Fruit fly (Drosophila melanogaster) whole organism, embryonic: Measurements from ENCODE around the gene CG13123.
A peak's percentile ranks its signal among the peaks of the same experiment; 100 is the strongest.

Source experiments
- ATbp ChIP-seq: fragments of 200-800 bp; sonication (Bioruptor generic); optimal IDR thresholded peaks from 2 replicates; lab custom pipeline; 2017; ENCODE audit warnings: missing biosample characterization, mild to moderate bottlenecking, missing genetic modification characterization, missing genetic modification reagents
- B-H2 ChIP-seq: fragments of 200-800 bp; sonication (Bioruptor generic); optimal IDR thresholded peaks from 2 replicates; lab custom pipeline; 2018; ENCODE audit warnings: missing biosample characterization, mild to moderate bottlenecking, missing genetic modification characterization
- CG10431 ChIP-seq: fragments of 200-800 bp; sonication (Bioruptor generic); optimal IDR thresholded peaks from 3 replicates; lab custom pipeline; 2018; ENCODE audit warnings: missing biosample characterization, mild to moderate bottlenecking, missing genetic modification characterization
- CG10543 ChIP-seq: fragments of 200-800 bp; sonication (Bioruptor generic); optimal IDR thresholded peaks from 3 replicates; lab custom pipeline; 2017; ENCODE audit warnings: missing biosample characterization, mild to moderate bottlenecking, missing genetic modification characterization, moderate library complexity
- CG10979 ChIP-seq: fragments of 200-800 bp; sonication (Bioruptor generic); optimal IDR thresholded peaks from 2 replicates; lab custom pipeline; 2018; ENCODE audit warnings: missing biosample characterization, mild to moderate bottlenecking, missing genetic modification characterization, moderate library complexity
- CG12299 ChIP-seq: fragments of 200-800 bp; sonication (Bioruptor generic); optimal IDR thresholded peaks from 2 replicates; lab custom pipeline; 2018; ENCODE audit warnings: missing biosample characterization, mild to moderate bottlenecking, missing genetic modification characterization
- CG12769 ChIP-seq: fragments of 200-800 bp; sonication (Bioruptor generic); optimal IDR thresholded peaks from 2 replicates; lab custom pipeline; 2019; ENCODE audit warnings: missing biosample characterization, mild to moderate bottlenecking, missing genetic modification characterization, moderate library complexity
- CG13775 ChIP-seq: fragments of 200-800 bp; sonication (Bioruptor generic); optimal IDR thresholded peaks from 3 replicates; lab custom pipeline; 2017; ENCODE audit warnings: missing biosample characterization, mild to moderate bottlenecking, missing genetic modification characterization
- CG14965 ChIP-seq: fragments of 200-800 bp; sonication (Bioruptor generic); optimal IDR thresholded peaks from 2 replicates; lab custom pipeline; 2016; ENCODE audit warnings: missing biosample characterization, missing genetic modification characterization, borderline replicate concordance
- CG1792 ChIP-seq: fragments of 200-800 bp; sonication (Bioruptor generic); optimal IDR thresholded peaks from 2 replicates; lab custom pipeline; 2016; ENCODE audit warnings: missing biosample characterization, missing genetic modification characterization
- CG18764 ChIP-seq: fragments of 200-800 bp; sonication (Bioruptor generic); optimal IDR thresholded peaks from 3 replicates; lab custom pipeline; 2016; ENCODE audit warnings: missing biosample characterization, missing genetic modification characterization
- CG34224 ChIP-seq: fragments of 200-800 bp; sonication (Bioruptor generic); IDR thresholded peaks from 3 replicates; pipeline ENCODE4 v1.3.6; 2022; ENCODE audit warnings: missing biosample characterization, missing genetic modification characterization; ENCODE audit not compliant: partially characterized antibody
- CG5245 ChIP-seq: fragments of 200-800 bp; sonication (Bioruptor generic); optimal IDR thresholded peaks from 3 replicates; lab custom pipeline; 2016; ENCODE audit warnings: missing biosample characterization, missing genetic modification characterization
- CG7372 ChIP-seq: fragments of 200-800 bp; sonication (Bioruptor generic); IDR thresholded peaks from 2 replicates; pipeline ENCODE4 v1.3.6; 2022; ENCODE audit warnings: missing biosample characterization, missing genetic modification characterization
- CG7839 ChIP-seq: fragments of 200-800 bp; sonication (Bioruptor generic); optimal IDR thresholded peaks from 3 replicates; lab custom pipeline; 2018; ENCODE audit warnings: missing biosample characterization, mild to moderate bottlenecking, missing genetic modification characterization, moderate library complexity
- CG8281 ChIP-seq: fragments of 200-800 bp; sonication (Bioruptor generic); optimal IDR thresholded peaks from 2 replicates; lab custom pipeline; 2018; ENCODE audit warnings: missing biosample characterization, mild to moderate bottlenecking, missing genetic modification characterization, moderate library complexity
- CG8388 ChIP-seq: fragments of 200-800 bp; sonication (Bioruptor generic); optimal IDR thresholded peaks from 2 replicates; lab custom pipeline; 2019; ENCODE audit warnings: missing biosample characterization, mild to moderate bottlenecking, missing genetic modification characterization, moderate library complexity
- CG9215 ChIP-seq: fragments of 200-800 bp; sonication (Bioruptor generic); IDR thresholded peaks from 2 replicates; pipeline ENCODE4 v1.3.6; 2022; ENCODE audit warnings: missing biosample characterization, missing genetic modification characterization
- CG9609 ChIP-seq: fragments of 200-800 bp; sonication (Bioruptor generic); optimal IDR thresholded peaks from 3 replicates; lab custom pipeline; 2016; ENCODE audit warnings: missing biosample characterization, missing genetic modification characterization
- CoRest ChIP-seq: fragments of 200-800 bp; sonication (Bioruptor generic); optimal IDR thresholded peaks from 3 replicates; lab custom pipeline; 2018; ENCODE audit warnings: missing biosample characterization, mild to moderate bottlenecking, missing genetic modification characterization, moderate library complexity
- Eip74EF ChIP-seq, 2 experiments: fragments of 200-800 bp in 1 of 2; fragments of >200 bp in 1 of 2; sonication (Bioruptor generic) in 1 of 2; optimal IDR thresholded peaks; 2 replicates each; lab custom pipeline; 2017 to 2019; ENCODE audit warnings: missing biosample characterization in 2 of 2, missing genetic modification characterization in 2 of 2, mild to moderate bottlenecking in 1 of 2, moderate library complexity in 1 of 2
- HmgD ChIP-seq: fragments of 200-800 bp; sonication (Bioruptor generic); optimal IDR thresholded peaks from 3 replicates; lab custom pipeline; 2016; ENCODE audit warnings: missing biosample characterization, missing genetic modification characterization
- HmgZ ChIP-seq: fragments of 200-800 bp; sonication (Bioruptor generic); optimal IDR thresholded peaks from 2 replicates; lab custom pipeline; 2018; ENCODE audit warnings: missing biosample characterization, mild to moderate bottlenecking, missing genetic modification characterization
- MBD-R2 ChIP-seq: fragments of 200-800 bp; sonication (Bioruptor generic); IDR thresholded peaks from 2 replicates; pipeline ENCODE4 v1.3.6; 2022; ENCODE audit warnings: missing biosample characterization, missing genetic modification characterization
- Meics ChIP-seq: fragments of 200-800 bp; sonication (Bioruptor generic); optimal IDR thresholded peaks from 2 replicates; lab custom pipeline; 2017; ENCODE audit warnings: missing biosample characterization, mild to moderate bottlenecking, missing genetic modification characterization
- NC2α ChIP-seq: fragments of 200-800 bp; sonication (Bioruptor generic); optimal IDR thresholded peaks from 2 replicates; lab custom pipeline; 2016; ENCODE audit warnings: missing biosample characterization, missing genetic modification characterization
- NC2β ChIP-seq: fragments of 200-800 bp; sonication (Bioruptor generic); optimal IDR thresholded peaks from 2 replicates; lab custom pipeline; 2016; ENCODE audit warnings: missing biosample characterization, missing genetic modification characterization
- NFAT ChIP-seq: fragments of 200-800 bp; sonication (Bioruptor generic); IDR thresholded peaks from 2 replicates; pipeline ENCODE4 v1.3.6; 2022; ENCODE audit warnings: missing biosample characterization, missing genetic modification characterization
- PHDP ChIP-seq: fragments of 200-800 bp; sonication (Bioruptor generic); optimal IDR thresholded peaks from 3 replicates; lab custom pipeline; 2018; ENCODE audit warnings: missing biosample characterization, mild to moderate bottlenecking, missing genetic modification characterization, moderate library complexity
- Ptx1 ChIP-seq: fragments of 200-800 bp; sonication (Bioruptor generic); IDR thresholded peaks from 2 replicates; pipeline ENCODE4 v1.3.6; 2022; ENCODE audit warnings: missing biosample characterization, missing genetic modification characterization
- Sin3A ChIP-seq: fragments of >200 bp; optimal IDR thresholded peaks from 2 replicates; lab custom pipeline; 2018
- Sry-δ ChIP-seq: fragments of 200-800 bp; sonication (Bioruptor generic); optimal IDR thresholded peaks from 2 replicates; lab custom pipeline; 2016; ENCODE audit warnings: missing biosample characterization, missing genetic modification characterization
- Stat92E ChIP-seq, 3 experiments: fragments of >200 bp in 2 of 3; fragments of 200-800 bp in 1 of 3; sonication (Bioruptor generic) in 1 of 3; optimal IDR thresholded peaks; 2 replicates each; lab custom pipeline; 2017 to 2019; ENCODE audit warnings: missing biosample characterization in 3 of 3, missing genetic modification characterization in 3 of 3, mild to moderate bottlenecking in 1 of 3, moderate library complexity in 1 of 3
- abd-A ChIP-seq: fragments of 200-800 bp; sonication (Bioruptor generic); optimal IDR thresholded peaks from 3 replicates; lab custom pipeline; 2019; ENCODE audit warnings: missing biosample characterization, mild to moderate bottlenecking, missing genetic modification characterization, moderate library complexity
- ac ChIP-seq: fragments of 200-800 bp; sonication (Bioruptor generic); optimal IDR thresholded peaks from 3 replicates; lab custom pipeline; 2017; ENCODE audit warnings: missing biosample characterization, mild to moderate bottlenecking, missing genetic modification characterization
- aop ChIP-seq: fragments of 200-800 bp; sonication (Bioruptor generic); IDR thresholded peaks from 2 replicates; pipeline ENCODE4 v1.3.6; 2022; ENCODE audit warnings: missing biosample characterization, missing genetic modification characterization
- ap ChIP-seq: fragments of 200-800 bp; sonication (Bioruptor generic); IDR thresholded peaks from 2 replicates; pipeline ENCODE4 v1.3.6; 2022; ENCODE audit warnings: missing biosample characterization, missing genetic modification characterization
- bsh ChIP-seq, 2 experiments: fragments of 200-800 bp; sonication (Bioruptor generic); optimal IDR thresholded peaks; 2 replicates each; lab custom pipeline; 2017 to 2018; ENCODE audit warnings: mild to moderate bottlenecking in 2 of 2, missing biosample characterization in 2 of 2, missing genetic modification characterization in 2 of 2, moderate library complexity in 1 of 2
- caup ChIP-seq: fragments of 200-800 bp; sonication (Bioruptor generic); optimal IDR thresholded peaks from 3 replicates; lab custom pipeline; 2017; ENCODE audit warnings: missing biosample characterization, mild to moderate bottlenecking, missing genetic modification characterization, moderate library complexity; ENCODE audit not compliant: severe bottlenecking
- ci ChIP-seq: fragments of 200-800 bp; sonication (Bioruptor generic); IDR thresholded peaks from 3 replicates; pipeline ENCODE4 v1.3.6; 2022; ENCODE audit warnings: missing biosample characterization, missing genetic modification characterization
- jing ChIP-seq: fragments of 200-800 bp; sonication (Bioruptor generic); optimal IDR thresholded peaks from 2 replicates; lab custom pipeline; 2018; ENCODE audit warnings: missing biosample characterization, mild to moderate bottlenecking, missing genetic modification characterization
- onecut ChIP-seq: fragments of 200-800 bp; sonication (Bioruptor generic); IDR thresholded peaks from 2 replicates; pipeline ENCODE4 v1.3.6; 2022; ENCODE audit warnings: missing biosample characterization, missing genetic modification characterization
- otp ChIP-seq: fragments of 200-800 bp; sonication (Bioruptor generic); IDR thresholded peaks from 3 replicates; pipeline ENCODE4, ENCODE4 v1.3.6; 2022; ENCODE audit warnings: missing biosample characterization, missing genetic modification characterization
- pnt ChIP-seq: fragments of 200-800 bp; sonication (Bioruptor generic); optimal IDR thresholded peaks from 3 replicates; lab custom pipeline; 2016; ENCODE audit warnings: missing biosample characterization, missing genetic modification characterization
- pum ChIP-seq: fragments of 200-800 bp; sonication (Bioruptor generic); optimal IDR thresholded peaks from 2 replicates; lab custom pipeline; 2016; ENCODE audit warnings: missing biosample characterization, missing genetic modification characterization
- pzg ChIP-seq: fragments of 200-800 bp; sonication (Bioruptor generic); optimal IDR thresholded peaks from 3 replicates; lab custom pipeline; 2018; ENCODE audit warnings: missing biosample characterization, mild to moderate bottlenecking, missing genetic modification characterization, moderate library complexity
- sd ChIP-seq: fragments of 200-800 bp; sonication (Bioruptor generic); optimal IDR thresholded peaks from 3 replicates; lab custom pipeline; 2018; ENCODE audit warnings: missing biosample characterization, mild to moderate bottlenecking, missing genetic modification characterization, moderate library complexity
- sim ChIP-seq: fragments of 200-800 bp; sonication (Bioruptor generic); IDR thresholded peaks from 2 replicates; pipeline ENCODE4 v1.3.6; 2022; ENCODE audit warnings: missing biosample characterization, missing genetic modification characterization
- tio ChIP-seq: fragments of 200-800 bp; sonication (Bioruptor generic); optimal IDR thresholded peaks from 2 replicates; lab custom pipeline; 2017; ENCODE audit warnings: missing biosample characterization, missing genetic modification characterization, inconsistent platforms

Gene CG13123

DNA sequence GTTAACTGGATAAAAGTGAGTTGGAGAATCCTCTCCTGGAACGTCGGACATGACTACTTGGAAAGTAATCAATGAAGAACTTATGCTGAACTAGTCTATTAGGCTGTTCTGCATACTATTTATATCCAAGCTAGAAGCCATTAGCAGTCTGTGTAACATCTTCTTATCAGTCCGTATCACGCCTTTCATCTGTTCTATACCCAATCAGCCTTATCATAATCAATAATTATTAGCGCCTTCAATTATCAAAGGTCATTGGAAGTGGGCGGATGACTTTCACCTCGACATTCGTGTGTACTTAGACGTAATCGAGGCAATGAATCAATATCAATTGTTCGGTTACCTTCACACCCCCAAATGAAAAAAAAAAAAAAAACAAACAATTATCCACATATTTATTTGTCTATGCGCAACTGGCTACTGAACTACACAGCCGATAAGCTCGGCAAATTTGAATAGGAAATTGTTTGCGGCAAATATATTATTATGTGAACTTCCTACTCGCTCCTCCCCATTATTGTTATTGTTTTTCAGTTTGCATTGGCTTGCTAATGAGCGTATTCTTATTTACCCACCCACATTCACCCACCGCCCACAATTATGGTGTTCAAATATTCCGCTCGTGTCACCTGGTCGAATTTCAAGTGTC lies 17.8 kb downstream of the CG13123 start, which contains the start of the genes ppk11 and ppk16 (continued):
- TF ChIP-seq CG12769 (no peak), HmgZ (no peak), ci (GFP tag; lab: Robert Waterston, UW) (0 out of 3 replicates have a peak, but pooled peaks have one; percentile 33), CG10543 (GFP tag; lab: Kevin White, UChicago) (no peak), caup (GFP tag; lab: Kevin White, UChicago) (peak; percentile 35), PHDP (tag; lab: Kevin White, UChicago) (peak; percentile 46), CG12299 (tag; lab: Kevin White, UChicago) (no peak), CoRest (tag; lab: Kevin White, UChicago) (peak; percentile 1), CG8281 (tag; lab: Kevin White, UChicago) (peak; percentile 13), tio (GFP tag; lab: Kevin White, UChicago) (peak; percentile 30), ac (GFP tag; lab: Kevin White, UChicago) (no peak), jing (GFP tag; lab: Kevin White, UChicago) (no peak), CG9215 (no peak), CG10431 (no peak), CG7839 (tag; lab: Kevin White, UChicago) (no peak), ATbp (GFP tag; lab: Kevin White, UChicago) (peak; percentile 9), CG34224 (GFP tag; lab: Robert Waterston, UW) (no peak), Stat92E (GFP tag; optimal IDR thresholded peaks at IDR 0.05; lab: Kevin White, UChicago) (no peak), CG18764 (GFP tag; lab: Kevin White, UChicago) (peak; percentile 48), ap (GFP tag; lab: Robert Waterston, UW) (no peak), abd-A (no peak), NC2α (GFP tag; lab: Kevin White, UChicago) (no peak), Ptx1 (GFP tag; lab: Robert Waterston, UW) (no peak), onecut (GFP tag; lab: Robert Waterston, UW) (no peak), Eip74EF (GFP tag; optimal IDR thresholded peaks at IDR 0.05; lab: Kevin White, UChicago) (peak in 1 of 2 experiments; percentile 42), pzg (GFP tag; lab: Kevin White, UChicago) (no peak), aop (GFP tag; lab: Robert Waterston, UW) (no peak), Meics (GFP tag; lab: Kevin White, UChicago) (peak; percentile 16), HmgD (no peak), B-H2 (GFP tag; lab: Kevin White, UChicago) (no peak), CG10979 (tag; lab: Kevin White, UChicago) (no peak), Sin3A (lab: Kevin White, UChicago) (no peak), sim (GFP tag; lab: Robert Waterston, UW) (no peak), CG14965 (GFP tag; lab: Kevin White, UChicago) (peak; percentile 25), CG8388 (no peak), CG1792 (peak; percentile 37), pnt (GFP tag; lab: Kevin White, UChicago) (peak; percentile 15), pum (no peak), CG13775 (no peak), CG5245 (peak; percentile 24), otp (GFP tag; lab: Robert Waterston, UW) (peak; percentile 50; the same call in 1 of the 3 replicates), Sry-δ (GFP tag; lab: Kevin White, UChicago) (peak; percentile 3), NFAT (GFP tag; lab: Robert Waterston, UW) (no peak), sd (tag; lab: Kevin White, UChicago) (no peak), bsh (GFP tag; optimal IDR thresholded peaks at IDR 0.05; lab: Kevin White, UChicago) (peak in 1 of 2 experiments; percentile 52), CG9609 (GFP tag; lab: Kevin White, UChicago) (peak; percentile 10), NC2β (peak; percentile 13), MBD-R2 (no peak), CG7372 (GFP tag; lab: Robert Waterston, UW) (no peak)
